Worm (Caenorhabditis elegans) whole organism, L4/young adult: ENCODE results near the gene aakb-1.

Experiments
- W03F9.2 ChIP-seq: fragments of 150-350 bp; optimal IDR thresholded peaks from 2 replicates; lab custom pipeline; 2014; ENCODE audit warnings: missing biosample characterization, missing genetic modification characterization
- dao-5 ChIP-seq: sonication (generic microtip); optimal IDR thresholded peaks from 2 replicates; lab custom pipeline; 2016; ENCODE audit warnings: missing genotype, missing genetic modification characterization, moderate library complexity, missing compliant biosample characterization
- him-1 ChIP-seq: sonication (generic microtip); optimal IDR thresholded peaks from 2 replicates; lab custom pipeline; 2016; ENCODE audit warnings: missing genotype, missing genetic modification reagents, missing genetic modification characterization, missing compliant biosample characterization

The aakb-1 gene

ce11 chrX:13730209-13730975 is 25.2 kb upstream of the aakb-1 start:
- no peak for TF ChIP-seq W03F9.2 (tag; lab: Kevin White, UChicago)
- no peak for TF ChIP-seq him-1 (tag; lab: Kevin White, UChicago)
- no peak for TF ChIP-seq dao-5 (tag; lab: Kevin White, UChicago)

DNA sequence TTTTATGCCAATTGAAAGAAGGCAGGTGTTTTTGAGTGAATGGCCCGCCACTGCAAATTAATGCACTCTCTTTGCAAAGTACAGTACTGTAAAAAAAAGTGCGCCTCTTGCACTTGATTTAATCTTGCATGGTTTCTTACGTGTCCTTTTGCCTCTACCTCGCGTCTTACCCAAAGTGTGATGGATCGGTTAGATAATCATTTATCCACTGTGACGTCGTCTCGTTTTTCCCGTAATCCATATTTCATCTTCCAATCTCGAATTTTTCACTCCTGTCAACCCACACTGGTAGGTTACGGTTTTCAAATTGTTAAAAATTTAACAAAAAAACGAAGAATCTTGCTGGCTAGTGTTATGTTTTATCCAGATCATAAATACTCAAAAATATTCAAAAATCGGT is 18.9 kb upstream of the aakb-1 start:
- TF ChIP-seq him-1 (tag; lab: Kevin White, UChicago): no peak
- TF ChIP-seq dao-5 (tag; lab: Kevin White, UChicago): no peak
- TF ChIP-seq W03F9.2 (tag; lab: Kevin White, UChicago): no peak

DNA sequence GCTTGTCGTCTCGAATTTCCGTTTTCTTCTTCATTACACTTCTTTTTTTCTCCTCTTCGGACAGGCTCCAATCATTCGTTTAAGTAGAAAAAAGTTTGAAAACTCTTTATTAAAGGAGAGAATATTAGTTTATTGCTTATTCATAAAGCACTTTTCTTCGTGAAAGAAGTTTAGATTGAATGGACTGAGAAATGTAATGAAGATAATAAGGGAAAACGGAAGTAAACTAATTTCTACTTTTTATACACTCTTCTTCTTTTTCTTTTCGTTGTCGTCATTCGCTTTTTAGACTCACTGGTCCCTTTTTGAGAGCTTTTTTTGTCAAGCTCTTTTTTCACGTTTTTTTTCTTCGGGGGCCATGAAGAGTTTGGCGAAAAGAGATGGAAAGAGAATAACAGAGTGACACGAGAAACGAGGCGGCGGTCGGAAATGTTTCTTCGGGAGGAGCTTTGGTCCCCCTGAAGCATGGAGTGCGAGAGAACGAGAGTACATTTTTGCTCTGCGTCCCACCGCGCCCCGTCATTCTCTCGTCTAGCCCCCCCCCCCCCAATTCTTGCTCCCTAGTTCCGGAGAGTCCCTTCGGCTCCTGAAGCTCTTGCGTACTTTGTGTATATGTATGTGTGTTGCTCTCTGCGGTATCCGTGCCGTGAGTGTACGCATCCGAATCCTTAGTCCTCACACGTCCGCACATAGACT is 16.3 kb upstream of the aakb-1 start:
- peak; percentile 78 for TF ChIP-seq him-1 (tag; lab: Kevin White, UChicago)
- TF ChIP-seq dao-5 (tag; lab: Kevin White, UChicago): no peak

DNA sequence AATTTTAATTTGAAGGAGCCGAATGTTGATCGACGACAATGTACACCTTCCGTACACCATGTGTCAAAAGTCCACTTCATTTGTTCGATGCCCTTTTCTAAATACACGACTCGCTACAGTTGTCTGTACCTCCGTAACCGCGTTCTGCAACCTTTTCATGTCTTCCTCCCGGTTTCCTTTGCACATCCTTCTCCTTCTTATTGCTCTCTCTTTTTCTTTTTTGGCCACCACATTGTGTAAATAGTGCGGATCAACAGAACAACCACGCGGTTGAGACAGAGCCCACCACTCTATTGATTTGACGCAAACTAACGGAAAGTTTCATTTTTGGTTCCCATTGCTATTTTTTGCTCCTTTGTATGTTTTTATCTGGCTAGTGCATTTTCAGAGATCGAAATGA is 12.2 kb upstream of the aakb-1 start:
- TF ChIP-seq W03F9.2 (tag; lab: Kevin White, UChicago): no peak
- TF ChIP-seq dao-5 (tag; lab: Kevin White, UChicago): no peak
- no peak for TF ChIP-seq him-1 (tag; lab: Kevin White, UChicago)

DNA sequence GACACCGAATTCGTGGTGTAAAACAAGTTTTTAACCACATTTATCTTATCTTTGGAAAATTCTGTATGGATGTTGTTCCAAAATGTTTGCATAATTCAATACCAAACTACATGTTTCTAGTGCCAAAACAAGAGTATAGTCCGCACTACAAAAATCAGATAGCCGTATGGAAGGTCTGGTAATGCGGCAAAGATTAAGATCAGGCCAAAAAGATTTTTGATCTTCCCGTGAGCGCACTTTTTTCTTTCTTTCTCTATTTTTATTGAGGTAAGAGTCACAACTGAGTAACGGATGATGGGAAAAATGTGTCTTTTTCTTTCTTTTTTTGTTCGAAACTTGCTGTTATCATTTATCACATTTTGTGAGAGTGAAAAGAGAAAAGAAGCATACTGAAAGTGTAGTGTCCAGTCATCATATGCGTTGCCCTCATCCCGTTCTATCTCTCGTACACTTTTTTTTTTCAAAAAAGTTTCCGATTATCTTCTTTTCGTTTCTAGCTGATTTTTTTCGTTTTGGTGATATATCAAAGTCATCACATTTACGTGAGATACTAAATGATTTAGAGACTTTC is 10.9 kb upstream of the aakb-1 start:
- TF ChIP-seq dao-5 (tag; lab: Kevin White, UChicago) (no peak), him-1 (tag; lab: Kevin White, UChicago) (no peak), W03F9.2 (tag; lab: Kevin White, UChicago) (no peak)

DNA sequence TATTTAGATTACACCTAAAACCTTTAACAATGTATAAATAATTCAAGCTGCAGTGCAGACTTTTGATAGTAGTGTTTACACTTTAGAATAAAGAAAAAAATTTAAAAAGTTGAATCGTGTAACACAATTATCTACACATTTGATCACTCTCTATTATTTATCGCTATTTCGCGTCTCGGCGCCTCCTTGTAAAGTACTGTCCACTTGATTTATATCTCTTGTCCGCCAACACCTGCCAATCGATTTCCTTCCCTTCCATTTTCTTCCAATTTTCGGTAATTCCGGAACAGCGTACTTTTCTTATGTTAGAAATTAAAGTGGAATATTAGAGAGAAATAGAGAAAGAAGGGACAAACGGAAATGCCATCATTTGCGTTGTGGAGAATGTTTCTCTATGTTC is 10.0 kb upstream of the aakb-1 start:
- TF ChIP-seq W03F9.2 (tag; lab: Kevin White, UChicago) (no peak), dao-5 (tag; lab: Kevin White, UChicago) (no peak), him-1 (tag; lab: Kevin White, UChicago) (no peak)

DNA sequence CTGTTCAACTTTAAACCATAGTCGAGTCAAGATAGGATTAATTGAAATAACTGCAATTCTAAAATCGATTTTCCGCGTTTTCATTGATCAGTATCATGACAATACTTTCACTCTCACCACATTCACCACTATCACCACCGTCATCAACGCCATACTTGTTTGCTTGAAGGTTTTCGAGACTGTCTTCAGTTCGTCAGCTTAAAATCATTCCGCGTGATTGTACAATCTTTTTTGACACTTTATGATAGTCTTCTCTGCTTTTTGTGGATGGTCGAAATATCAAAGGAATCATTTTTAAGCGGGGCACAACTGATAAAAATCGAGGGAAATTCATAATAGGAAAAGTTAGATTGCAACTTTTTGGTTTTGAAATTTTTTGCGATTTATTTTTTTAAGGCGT is 9.3 kb upstream of the aakb-1 start:
- no peak for TF ChIP-seq W03F9.2 (tag; lab: Kevin White, UChicago)
- no peak for TF ChIP-seq dao-5 (tag; lab: Kevin White, UChicago)
- no peak for TF ChIP-seq him-1 (tag; lab: Kevin White, UChicago)

- TF ChIP-seq him-1 (tag; lab: Kevin White, UChicago): no peak
- TF ChIP-seq W03F9.2 (tag; lab: Kevin White, UChicago): no peak
- TF ChIP-seq dao-5 (tag; lab: Kevin White, UChicago): no peak
Observed at ce11 chrX:13746661-13747365, 8.8 kb upstream of the aakb-1 start, which contains the start of gene nhr-71. Gene nhr-71, plus strand, starts transcription at chrX:13747315.

DNA sequence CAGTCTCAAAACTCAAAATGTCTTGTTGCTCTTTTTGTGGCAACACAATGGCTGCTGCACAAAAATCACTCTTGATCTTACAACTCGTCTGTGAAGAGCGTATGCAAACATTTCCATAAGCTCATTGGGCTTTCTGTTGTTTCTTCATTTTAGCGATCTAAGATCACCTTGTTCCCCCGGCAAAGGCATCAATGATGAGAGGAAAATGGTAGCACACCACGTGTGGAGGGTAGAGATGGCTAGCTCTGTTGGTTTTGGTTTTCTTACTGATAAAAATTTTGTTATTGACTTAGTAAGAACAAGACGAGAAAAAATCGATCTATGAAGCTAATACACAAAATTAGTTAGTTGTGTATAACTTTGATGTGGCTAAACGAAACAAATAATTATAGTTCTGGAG is 7.6 kb upstream of the aakb-1 start:
- TF ChIP-seq dao-5 (tag; lab: Kevin White, UChicago) (no peak), him-1 (tag; lab: Kevin White, UChicago) (no peak), W03F9.2 (tag; lab: Kevin White, UChicago) (no peak)

DNA sequence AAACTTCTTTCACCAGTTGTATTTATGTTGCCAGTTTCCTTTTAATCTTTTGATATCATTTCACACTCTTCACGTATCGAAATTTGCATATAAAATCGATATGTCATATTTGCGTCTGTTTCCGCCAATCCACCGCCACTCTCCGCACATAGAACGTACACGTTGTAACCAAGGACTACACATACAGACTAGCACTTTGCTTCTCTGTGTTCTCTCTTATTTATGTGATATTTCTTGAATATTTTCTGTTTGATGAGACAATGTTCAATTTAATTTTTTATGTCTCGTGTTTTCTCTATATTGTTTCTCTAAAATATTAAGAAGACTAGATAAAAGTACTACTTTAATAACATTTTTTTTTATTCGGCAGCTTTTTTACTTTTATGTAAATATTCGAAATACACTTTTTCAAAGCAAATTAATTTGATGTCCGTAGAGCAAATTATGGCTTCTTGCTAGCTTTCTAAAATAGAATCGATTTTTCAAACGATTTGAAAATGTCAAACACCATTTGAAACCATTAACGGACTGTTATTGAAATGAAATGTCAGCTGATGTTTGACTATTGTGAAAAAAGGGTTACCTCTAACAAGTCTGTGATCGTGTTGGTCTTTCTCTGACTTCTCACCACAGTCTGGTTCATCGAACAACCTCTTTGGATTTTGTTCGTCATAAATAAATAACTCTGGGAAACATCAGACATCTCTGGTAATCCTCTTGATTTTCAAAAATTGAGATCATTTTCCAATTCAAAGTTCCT is 2.6 kb upstream of the aakb-1 start:
- no peak for TF ChIP-seq W03F9.2 (tag; lab: Kevin White, UChicago)
- no peak for TF ChIP-seq him-1 (tag; lab: Kevin White, UChicago)
- TF ChIP-seq dao-5 (tag; lab: Kevin White, UChicago): no peak

- peak; percentile 3 for TF ChIP-seq him-1 (tag; lab: Kevin White, UChicago)
- no peak for TF ChIP-seq W03F9.2 (tag; lab: Kevin White, UChicago)
Observed at ce11 chrX:13754498-13754897, 1.1 kb upstream of the aakb-1 start.

DNA sequence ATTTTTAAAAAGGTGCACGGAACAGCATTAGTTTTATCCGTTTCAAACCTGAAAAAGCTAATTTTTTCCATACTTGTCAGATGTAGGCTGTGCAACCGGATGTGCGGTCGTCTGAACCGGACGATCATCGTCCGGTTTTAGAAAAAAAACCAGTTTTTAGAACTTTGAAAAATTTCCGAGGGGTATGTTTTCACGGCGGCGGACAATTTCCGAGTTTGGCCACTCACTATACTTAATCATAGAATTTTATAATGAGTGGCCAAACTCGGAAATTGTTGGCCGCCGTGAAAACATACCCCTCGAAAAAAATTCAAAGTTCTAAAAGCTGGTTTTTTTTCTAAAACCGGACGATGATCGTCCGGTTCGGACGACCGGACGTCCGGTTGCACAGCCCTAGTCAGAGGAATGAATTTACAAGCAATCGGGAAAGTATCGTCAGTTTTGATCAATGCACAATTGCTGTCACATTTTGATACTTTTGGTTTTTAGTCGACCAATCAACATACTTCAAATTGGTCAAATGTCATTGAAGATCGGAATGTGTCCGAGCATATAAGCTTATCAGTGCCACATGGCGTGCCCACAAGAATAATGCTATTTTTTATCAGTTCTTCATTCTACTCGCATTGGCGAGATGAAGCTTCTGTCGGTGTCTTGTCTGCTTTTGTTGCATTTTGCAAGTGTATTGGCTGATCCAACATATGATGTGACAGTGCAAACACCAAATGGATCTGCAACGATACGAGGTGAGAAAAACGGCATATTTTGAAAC is 4.3 kb downstream of the aakb-1 start, which contains the start of gene cest-13:
TSS of gene cest-13 (plus strand) at position 562 of the 772 bp plus-strand sequence.
- no peak for TF ChIP-seq him-1 (tag; lab: Kevin White, UChicago)
- TF ChIP-seq W03F9.2 (tag; lab: Kevin White, UChicago): no peak
- no peak for TF ChIP-seq dao-5 (tag; lab: Kevin White, UChicago)
